Worm (Caenorhabditis elegans) whole organism, late embryonic: ENCODE results near the gene fzy-1.

Source experiments
- C08G9.2 ChIP-seq: sonication (generic microtip); optimal IDR thresholded peaks from 2 replicates; lab custom pipeline; 2016; ENCODE audit warnings: mild to moderate bottlenecking, missing genetic modification characterization, moderate library complexity, missing compliant biosample characterization
- C38D4.7 ChIP-seq: fragments of 200-800 bp; sonication (Bioruptor generic); optimal IDR thresholded peaks from 2 replicates; lab custom pipeline; 2018; ENCODE audit warnings: mild to moderate bottlenecking, missing genetic modification characterization, moderate library complexity, missing compliant biosample characterization
- K09A11.1 ChIP-seq: sonication (generic microtip); optimal IDR thresholded peaks from 2 replicates; lab custom pipeline; 2017; ENCODE audit warnings: antibody characterized with exemption, mild to moderate bottlenecking, missing genetic modification characterization, missing compliant biosample characterization; ENCODE audit not compliant: insufficient read depth
- ceh-18 ChIP-seq: sonication (generic microtip); optimal IDR thresholded peaks from 2 replicates; lab custom pipeline; 2016; ENCODE audit warnings: missing genetic modification characterization, missing compliant biosample characterization
- ceh-19 ChIP-seq: fragments of 200-800 bp; sonication (Bioruptor generic); optimal IDR thresholded peaks from 2 replicates; lab custom pipeline; 2018; ENCODE audit warnings: mild to moderate bottlenecking, missing genetic modification characterization, missing compliant biosample characterization
- ceh-22 ChIP-seq: sonication (generic microtip); optimal IDR thresholded peaks from 2 replicates; lab custom pipeline; 2017; ENCODE audit warnings: missing biosample characterization, missing genetic modification characterization
- ceh-24 ChIP-seq: sonication (generic microtip); optimal IDR thresholded peaks from 2 replicates; lab custom pipeline; 2016; ENCODE audit warnings: mild to moderate bottlenecking, missing genetic modification characterization, missing compliant biosample characterization
- ceh-31 ChIP-seq: sonication (generic microtip); optimal IDR thresholded peaks from 2 replicates; lab custom pipeline; 2016; ENCODE audit warnings: missing genetic modification characterization, missing compliant biosample characterization
- ceh-34 ChIP-seq: sonication (generic microtip); optimal IDR thresholded peaks from 2 replicates; lab custom pipeline; 2016; ENCODE audit warnings: mild to moderate bottlenecking, missing genetic modification characterization, missing compliant biosample characterization
- ceh-45 ChIP-seq: fragments of 200-800 bp; sonication (Bioruptor generic); IDR thresholded peaks from 2 replicates; pipeline ENCODE4 v1.3.6; 2022; ENCODE audit warnings: missing genetic modification reagents, missing genetic modification characterization, missing compliant biosample characterization
- ceh-6 ChIP-seq: fragments of 200-800 bp; sonication (Bioruptor generic); optimal IDR thresholded peaks from 2 replicates; lab custom pipeline; 2018; ENCODE audit warnings: mild to moderate bottlenecking, missing genetic modification characterization, missing compliant biosample characterization
- dmd-4 ChIP-seq: sonication (generic microtip); optimal IDR thresholded peaks from 2 replicates; lab custom pipeline; 2016; ENCODE audit warnings: borderline replicate concordance, missing genetic modification characterization, missing compliant biosample characterization
- dve-1 ChIP-seq: sonication (generic microtip); optimal IDR thresholded peaks from 2 replicates; lab custom pipeline; 2017; ENCODE audit warnings: antibody characterized with exemption, mild to moderate bottlenecking, missing genetic modification characterization, missing compliant biosample characterization
- elt-2 ChIP-seq: sonication (generic microtip); optimal IDR thresholded peaks from 2 replicates; lab custom pipeline; 2016; ENCODE audit warnings: missing genetic modification reagents, missing genetic modification characterization, missing compliant biosample characterization
- elt-4 ChIP-seq: sonication (generic microtip); optimal IDR thresholded peaks from 2 replicates; lab custom pipeline; 2016; ENCODE audit warnings: missing genetic modification characterization, missing compliant biosample characterization
- eyg-1 ChIP-seq: sonication (generic microtip); optimal IDR thresholded peaks from 2 replicates; lab custom pipeline; 2016; ENCODE audit warnings: missing genotype, missing genetic modification characterization, missing compliant biosample characterization
- fax-1 ChIP-seq: sonication (generic microtip); optimal IDR thresholded peaks from 2 replicates; lab custom pipeline; 2016; ENCODE audit warnings: missing genotype, missing genetic modification characterization, missing compliant biosample characterization
- gmeb-2 ChIP-seq: sonication (generic microtip); optimal IDR thresholded peaks from 2 replicates; lab custom pipeline; 2016; ENCODE audit warnings: missing genetic modification characterization, inconsistent platforms, missing compliant biosample characterization
- hlh-30 ChIP-seq: sonication (generic microtip); optimal IDR thresholded peaks from 2 replicates; lab custom pipeline; 2017; ENCODE audit warnings: antibody characterized with exemption, missing genetic modification characterization, missing compliant biosample characterization; ENCODE audit not compliant: insufficient read depth
- hlh-6 ChIP-seq: sonication (generic microtip); optimal IDR thresholded peaks from 2 replicates; lab custom pipeline; 2016; ENCODE audit warnings: missing genotype, missing genetic modification characterization, missing compliant biosample characterization
- lin-11 ChIP-seq: fragments of 200-800 bp; sonication (Bioruptor generic); optimal IDR thresholded peaks from 2 replicates; lab custom pipeline; 2018; ENCODE audit warnings: mild to moderate bottlenecking, missing genetic modification characterization, missing compliant biosample characterization
- npax-4 ChIP-seq: sonication (generic microtip); optimal IDR thresholded peaks from 2 replicates; lab custom pipeline; 2016; ENCODE audit warnings: missing genetic modification characterization, missing compliant biosample characterization
- pat-9 ChIP-seq: fragments of 200-800 bp; sonication (Bioruptor generic); optimal IDR thresholded peaks from 2 replicates; lab custom pipeline; 2018; ENCODE audit warnings: mild to moderate bottlenecking, missing genetic modification characterization, moderate library complexity, missing compliant biosample characterization
- ref-2 ChIP-seq: sonication (generic microtip); optimal IDR thresholded peaks from 2 replicates; lab custom pipeline; 2016; ENCODE audit warnings: missing genetic modification characterization, missing compliant biosample characterization
- sox-2 ChIP-seq: fragments of 200-800 bp; sonication (Bioruptor generic); IDR thresholded peaks from 2 replicates; pipeline ENCODE4 v1.3.6; 2022; ENCODE audit warnings: missing genetic modification reagents, missing genetic modification characterization, missing compliant biosample characterization
- unc-86 ChIP-seq: sonication (generic microtip); optimal IDR thresholded peaks from 2 replicates; lab custom pipeline; 2016; ENCODE audit warnings: missing genetic modification characterization, missing compliant biosample characterization
- zip-5 ChIP-seq: sonication (generic microtip); optimal IDR thresholded peaks from 2 replicates; lab custom pipeline; 2016; ENCODE audit warnings: missing genetic modification characterization, missing compliant biosample characterization
- ztf-16 ChIP-seq: sonication (generic microtip); optimal IDR thresholded peaks from 2 replicates; lab custom pipeline; 2017; ENCODE audit warnings: missing genetic modification characterization, missing compliant biosample characterization

fzy-1 gene

DNA sequence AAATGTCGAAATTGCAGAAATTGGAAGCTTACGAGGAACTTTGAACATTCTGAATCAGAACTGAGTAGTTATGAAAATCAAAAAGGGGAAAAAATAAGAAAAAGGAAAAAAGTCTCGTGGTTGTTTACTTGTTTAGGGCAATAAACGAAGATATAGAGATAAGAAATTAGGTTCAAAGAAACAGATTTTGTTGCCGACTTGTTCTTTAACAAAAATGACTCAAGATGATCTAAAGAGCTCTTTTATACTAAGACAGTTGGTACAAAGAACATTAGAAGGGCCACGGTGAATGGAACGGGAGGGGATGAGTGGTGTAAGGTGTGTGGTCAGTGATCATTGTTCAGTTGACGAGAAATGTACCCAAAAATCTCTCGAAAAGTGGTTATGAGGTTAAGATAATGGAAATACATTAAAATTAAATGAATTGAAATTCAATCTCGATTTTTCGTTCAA, 46.9 kb downstream of the fzy-1 start, which contains the start of gene acdh-2:
Gene acdh-2, minus strand, starts transcription at position 51 of the 453 bp plus-strand sequence.
- TF ChIP-seq ref-2 (tag; lab: Kevin White, UChicago) (no peak), dve-1 (tag; lab: Kevin White, UChicago) (no peak), ceh-6 (GFP tag; lab: Kevin White, UChicago) (no peak), ceh-19 (GFP tag; lab: Kevin White, UChicago) (no peak), C38D4.7 (GFP tag; lab: Kevin White, UChicago) (no peak), ceh-31 (tag; lab: Kevin White, UChicago) (no peak), eyg-1 (tag; lab: Kevin White, UChicago) (no peak), ceh-22 (tag; lab: Kevin White, UChicago) (no peak), pat-9 (tag; lab: Kevin White, UChicago) (no peak), ztf-16 (tag; lab: Kevin White, UChicago) (no peak), dmd-4 (tag; lab: Kevin White, UChicago) (no peak), zip-5 (tag; lab: Kevin White, UChicago) (no peak), ceh-18 (no peak), ceh-34 (tag; lab: Kevin White, UChicago) (no peak), ceh-45 (GFP tag; lab: Robert Waterston, UW) (no peak), fax-1 (tag; lab: Kevin White, UChicago) (no peak), ceh-24 (tag; lab: Kevin White, UChicago) (no peak), unc-86 (tag; lab: Kevin White, UChicago) (no peak), elt-2 (tag; lab: Kevin White, UChicago) (no peak)
- TF ChIP-seq, all 69 proteins: peak for 0

DNA sequence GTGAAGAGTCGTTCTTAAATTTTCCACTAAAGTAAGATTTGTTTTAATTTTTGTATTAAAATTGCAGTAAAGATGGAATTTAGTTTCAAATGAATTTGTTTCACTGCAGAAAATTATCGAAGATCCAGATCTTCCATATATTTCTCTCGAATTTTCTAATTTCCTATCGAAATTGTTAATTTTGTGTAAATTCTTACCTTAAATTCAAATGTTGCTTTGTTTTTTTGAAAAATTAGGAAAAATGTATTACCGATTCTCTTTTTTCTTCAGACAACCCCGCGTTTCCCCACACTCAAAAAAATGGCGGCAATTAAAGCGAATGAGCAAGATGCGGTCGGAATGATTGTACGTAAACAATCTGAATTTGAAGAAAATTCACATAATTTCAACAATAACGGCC, 49.2 kb downstream of the fzy-1 start, which contains the start of gene C17C3.6:
Gene C17C3.6, plus strand, starts transcription at position 301 of the 400 bp plus-strand sequence.
- TF ChIP-seq npax-4 (tag; lab: Kevin White, UChicago): no peak
- TF ChIP-seq ceh-22 (tag; lab: Kevin White, UChicago): no peak
- no peak for TF ChIP-seq elt-2 (tag; lab: Kevin White, UChicago)
- TF ChIP-seq dve-1 (tag; lab: Kevin White, UChicago): no peak
- TF ChIP-seq unc-86 (tag; lab: Kevin White, UChicago): no peak
- no peak for TF ChIP-seq hlh-30 (tag; lab: Kevin White, UChicago)
- no peak for TF ChIP-seq sox-2 (GFP tag; lab: Robert Waterston, UW)
- TF ChIP-seq ceh-18: no peak
- no peak for TF ChIP-seq hlh-6
- TF ChIP-seq C08G9.2: no peak
- TF ChIP-seq K09A11.1: no peak

DNA sequence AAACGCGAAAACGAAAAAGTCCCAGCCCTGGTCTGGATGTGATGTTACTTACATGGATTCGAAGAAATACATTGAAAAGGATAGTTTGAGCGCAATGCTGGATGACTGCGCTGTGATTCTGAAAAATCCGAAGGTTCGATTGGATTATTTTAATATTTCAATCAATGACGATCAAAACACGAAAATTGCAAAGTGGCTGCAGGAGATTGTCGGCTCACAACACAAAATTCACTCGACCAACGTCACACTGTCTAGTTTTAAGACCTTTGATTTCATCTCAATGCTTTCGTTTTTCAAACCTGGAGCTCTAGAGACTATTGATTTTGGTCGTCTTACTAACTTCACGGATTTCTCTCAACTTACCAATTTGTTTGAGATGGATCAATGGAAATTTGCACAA, 50.9 kb downstream of the fzy-1 start, which contains the start of gene C17C3.5:
Gene C17C3.5, plus strand, starts transcription at position 301 of the 400 bp plus-strand sequence.
- TF ChIP-seq lin-11 (tag; lab: Kevin White, UChicago): no peak
- no peak for TF ChIP-seq gmeb-2
- TF ChIP-seq ztf-16 (tag; lab: Kevin White, UChicago): no peak
- TF ChIP-seq elt-4 (tag; lab: Kevin White, UChicago): no peak
- TF ChIP-seq ceh-22 (tag; lab: Kevin White, UChicago): no peak
